Worm (Caenorhabditis elegans) whole organism, L4 larva: Measurements from ENCODE around the gene B0024.13.
A peak's percentile ranks its signal among the peaks of the same experiment; 100 is the strongest.

Experiments used
- D1046.2 ChIP-seq: fragments of 200-800 bp; sonication (Bioruptor generic); IDR thresholded peaks from 2 replicates; pipeline ENCODE4 v1.3.6; 2022; ENCODE audit warnings: missing genetic modification characterization, missing compliant biosample characterization
- F37D6.2 ChIP-seq: sonication (generic microtip); optimal IDR thresholded peaks from 2 replicates; lab custom pipeline; 2016; ENCODE audit warnings: mild to moderate bottlenecking, missing genetic modification characterization, missing compliant biosample characterization
- F49E8.2 ChIP-seq: sonication (generic microtip); optimal IDR thresholded peaks from 2 replicates; lab custom pipeline; 2016; ENCODE audit warnings: missing compliant biosample characterization, mild to moderate bottlenecking, missing genetic modification characterization, borderline replicate concordance
- R02D3.7 ChIP-seq: fragments of 150-350 bp; sonication (generic microtip); optimal IDR thresholded peaks from 3 replicates; lab custom pipeline; 2014; ENCODE audit warnings: missing biosample characterization, missing genetic modification characterization
- Y48G9A.11 ChIP-seq: fragments of 200-800 bp; sonication (Bioruptor generic); IDR thresholded peaks from 2 replicates; pipeline ENCODE4 v1.3.6; 2022; ENCODE audit warnings: missing genetic modification reagents, missing genetic modification characterization, missing compliant biosample characterization
- ZK337.2 ChIP-seq: fragments of 200-800 bp; sonication (Bioruptor generic); IDR thresholded peaks from 2 replicates; pipeline ENCODE4 v1.3.6; 2022; ENCODE audit warnings: missing genetic modification reagents, missing genetic modification characterization, missing compliant biosample characterization
- ceh-20 ChIP-seq: fragments of 200-800 bp; sonication (Bioruptor generic); IDR thresholded peaks from 2 replicates; pipeline ENCODE4 v1.3.6; 2022; ENCODE audit warnings: missing genetic modification reagents, missing genetic modification characterization, missing compliant biosample characterization
- ctbp-1 ChIP-seq: fragments of 200-800 bp; sonication (Bioruptor generic); IDR thresholded peaks from 2 replicates; pipeline ENCODE4 v1.3.6; 2022; ENCODE audit warnings: missing genetic modification reagents, missing genetic modification characterization, missing compliant biosample characterization
- daf-12 ChIP-seq: fragments of 150-350 bp; optimal IDR thresholded peaks from 2 replicates; lab custom pipeline; 2014; ENCODE audit warnings: missing biosample characterization, missing genetic modification reagents, missing genetic modification characterization
- daf-16 ChIP-seq, 3 experiments: sonication (generic microtip); optimal IDR thresholded peaks; 2 replicates each; lab custom pipeline; 2016 to 2017; ENCODE audit warnings: missing genetic modification characterization in 3 of 3, missing genetic modification reagents in 3 of 3, mild to moderate bottlenecking in 2 of 3, missing compliant biosample characterization in 2 of 3, missing biosample characterization in 1 of 3, moderate library complexity in 1 of 3
- daf-19 ChIP-seq: fragments of 200-800 bp; sonication (Bioruptor generic); conservative IDR thresholded peaks from 2 replicates; pipeline ENCODE4 v1.3.6; 2022; ENCODE audit warnings: missing genetic modification characterization, missing compliant biosample characterization
- daf-8 ChIP-seq: fragments of 200-800 bp; sonication (Bioruptor generic); IDR thresholded peaks from 2 replicates; pipeline ENCODE4 v1.3.6; 2022; ENCODE audit warnings: missing genetic modification characterization, missing compliant biosample characterization
- dmd-9 ChIP-seq: fragments of 200-800 bp; sonication (Bioruptor generic); IDR thresholded peaks from 2 replicates; pipeline ENCODE4 v1.3.6; 2022; ENCODE audit warnings: missing genetic modification reagents, missing genetic modification characterization, missing compliant biosample characterization
- dpl-1 ChIP-seq: fragments of 150-350 bp; optimal IDR thresholded peaks from 2 replicates; lab custom pipeline; 2014; ENCODE audit warnings: missing biosample characterization, missing genetic modification reagents, missing genetic modification characterization
- dve-1 ChIP-seq: sonication (generic microtip); optimal IDR thresholded peaks from 2 replicates; lab custom pipeline; 2017; ENCODE audit warnings: antibody characterized with exemption, mild to moderate bottlenecking, missing genetic modification characterization, missing compliant biosample characterization; ENCODE audit not compliant: insufficient read depth
- egl-27 ChIP-seq: sonication (generic microtip); optimal IDR thresholded peaks from 3 replicates; lab custom pipeline; 2017; ENCODE audit warnings: missing biosample characterization, missing genetic modification reagents, missing genetic modification characterization
- fkh-10 ChIP-seq: fragments of 150-350 bp; optimal IDR thresholded peaks from 2 replicates; lab custom pipeline; 2014; ENCODE audit warnings: missing biosample characterization, missing genetic modification reagents, missing genetic modification characterization
- hif-1 ChIP-seq, 2 experiments: sonication (generic microtip); optimal IDR thresholded peaks; 2 replicates each; lab custom pipeline; 2016 to 2017; ENCODE audit warnings: missing compliant biosample characterization in 2 of 2, missing genetic modification characterization in 2 of 2, missing genetic modification reagents in 2 of 2, missing genotype in 2 of 2, mild to moderate bottlenecking in 1 of 2
- hlh-11 ChIP-seq: fragments of 200-800 bp; sonication (Bioruptor generic); optimal IDR thresholded peaks from 2 replicates; lab custom pipeline; 2018; ENCODE audit warnings: mild to moderate bottlenecking, missing genetic modification characterization, missing compliant biosample characterization
- hmg-1.1 ChIP-seq: fragments of 200-800 bp; sonication (Bioruptor generic); IDR thresholded peaks from 2 replicates; pipeline ENCODE4 v1.3.6; 2022; ENCODE audit warnings: missing genetic modification reagents, missing genetic modification characterization, missing compliant biosample characterization
- lin-1 ChIP-seq: fragments of 200-800 bp; sonication (Bioruptor generic); IDR thresholded peaks from 2 replicates; pipeline ENCODE4 v1.3.6; 2022; ENCODE audit warnings: missing genetic modification reagents, missing genetic modification characterization, missing compliant biosample characterization
- lin-15B ChIP-seq: fragments of 150-350 bp; sonication (generic microtip); optimal IDR thresholded peaks from 3 replicates; lab custom pipeline; 2014; ENCODE audit warnings: missing biosample characterization, missing genetic modification characterization
- lin-38 ChIP-seq: fragments of 200-800 bp; sonication (Bioruptor generic); IDR thresholded peaks from 2 replicates; pipeline ENCODE4 v1.3.6; 2022; ENCODE audit warnings: missing genetic modification reagents, missing genetic modification characterization, missing compliant biosample characterization
- lir-3 ChIP-seq: sonication (generic microtip); optimal IDR thresholded peaks from 2 replicates; lab custom pipeline; 2016; ENCODE audit warnings: mild to moderate bottlenecking, missing genetic modification characterization, missing compliant biosample characterization
- lsy-2 ChIP-seq, 2 experiments: fragments of 150-350 bp in 1 of 2; sonication (generic microtip) in 1 of 2; optimal IDR thresholded peaks; 2 replicates each; lab custom pipeline; 2014 to 2017; ENCODE audit warnings: missing biosample characterization in 2 of 2, missing genetic modification characterization in 2 of 2
- madf-9 ChIP-seq: fragments of 200-800 bp; sonication (Bioruptor generic); conservative IDR thresholded peaks from 2 replicates; pipeline ENCODE4 v1.3.6; 2022; ENCODE audit warnings: missing genetic modification reagents, missing genetic modification characterization, missing compliant biosample characterization
- mdl-1 ChIP-seq, 2 experiments: fragments of 150-350 bp in 1 of 2; sonication (generic microtip) in 1 of 2; optimal IDR thresholded peaks; 2 replicates each; lab custom pipeline; 2014 to 2017; ENCODE audit warnings: missing biosample characterization in 2 of 2, missing genetic modification characterization in 2 of 2
- mes-2 ChIP-seq: sonication (generic microtip); optimal IDR thresholded peaks from 2 replicates; lab custom pipeline; 2016; ENCODE audit warnings: missing genotype, mild to moderate bottlenecking, missing genetic modification characterization, missing compliant biosample characterization; ENCODE audit not compliant: poor library complexity, severe bottlenecking
- mxl-2 ChIP-seq: fragments of 200-800 bp; sonication (Bioruptor generic); conservative IDR thresholded peaks from 2 replicates; pipeline ENCODE4 v1.3.6; 2022; ENCODE audit warnings: missing genetic modification reagents, missing genetic modification characterization, missing compliant biosample characterization
- nhr-10 ChIP-seq: fragments of 150-350 bp; optimal IDR thresholded peaks from 2 replicates; lab custom pipeline; 2014; ENCODE audit warnings: missing biosample characterization, missing genetic modification characterization
- nhr-11 ChIP-seq: fragments of 150-350 bp; optimal IDR thresholded peaks from 2 replicates; lab custom pipeline; 2014; ENCODE audit warnings: missing biosample characterization, missing genetic modification characterization
- nhr-42 ChIP-seq: fragments of 200-800 bp; sonication (Bioruptor generic); IDR thresholded peaks from 2 replicates; pipeline ENCODE4 v1.3.6; 2022; ENCODE audit warnings: missing genetic modification characterization, missing compliant biosample characterization
- nhr-48 ChIP-seq: sonication (generic microtip); optimal IDR thresholded peaks from 2 replicates; lab custom pipeline; 2016; ENCODE audit warnings: mild to moderate bottlenecking, missing genetic modification characterization, missing compliant biosample characterization
- nhr-6 ChIP-seq: fragments of 150-350 bp; optimal IDR thresholded peaks from 2 replicates; lab custom pipeline; 2014; ENCODE audit warnings: missing biosample characterization, missing genetic modification characterization
- php-3 ChIP-seq: fragments of 200-800 bp; sonication (Bioruptor generic); IDR thresholded peaks from 2 replicates; pipeline ENCODE4 v1.3.6; 2022; ENCODE audit warnings: missing genetic modification reagents, missing genetic modification characterization, missing compliant biosample characterization
- saeg-2 ChIP-seq: fragments of 200-800 bp; sonication (Bioruptor generic); IDR thresholded peaks from 2 replicates; pipeline ENCODE4 v1.3.6; 2022; ENCODE audit warnings: missing genetic modification reagents, missing genetic modification characterization, missing compliant biosample characterization
- set-16 ChIP-seq: fragments of 200-800 bp; sonication (Bioruptor generic); IDR thresholded peaks from 2 replicates; pipeline ENCODE4 v1.3.6; 2022; ENCODE audit warnings: missing genetic modification reagents, missing genetic modification characterization, missing compliant biosample characterization
- skn-1 ChIP-seq: fragments of 150-350 bp; optimal IDR thresholded peaks from 2 replicates; lab custom pipeline; 2014; ENCODE audit warnings: missing biosample characterization, missing genetic modification characterization
- spr-3 ChIP-seq: fragments of 200-800 bp; sonication (Bioruptor generic); optimal IDR thresholded peaks from 2 replicates; lab custom pipeline; 2018; ENCODE audit warnings: mild to moderate bottlenecking, missing genetic modification characterization, missing compliant biosample characterization
- vab-7 ChIP-seq: fragments of 200-800 bp; sonication (Bioruptor generic); IDR thresholded peaks from 2 replicates; pipeline ENCODE4 v1.3.6; 2022; ENCODE audit warnings: missing genetic modification reagents, missing genetic modification characterization, missing compliant biosample characterization
- zfp-3 ChIP-seq: fragments of 200-800 bp; sonication (Bioruptor generic); conservative IDR thresholded peaks from 2 replicates; pipeline ENCODE4 v1.3.6; 2022; ENCODE audit warnings: missing genetic modification reagents, missing genetic modification characterization, missing compliant biosample characterization
- ztf-11 ChIP-seq: fragments of 150-350 bp; optimal IDR thresholded peaks from 2 replicates; lab custom pipeline; 2014; ENCODE audit warnings: missing biosample characterization, missing genetic modification characterization

B0024.13 gene

ce11 chrV:10341905-10342328 lies 21.4 kb downstream of the B0024.13 start, which contains the start of gene K07C5.13 (continued):
- TF ChIP-seq F49E8.2 (tag; lab: Kevin White, UChicago), result peak; percentile 78
- peak; percentile 89 for TF ChIP-seq D1046.2 (GFP tag; lab: Robert Waterston, UW)
- peak in 1 of 2 experiments; percentile 21 for TF ChIP-seq lsy-2 (tag; optimal IDR thresholded peaks at IDR 0.05; lab: Kevin White, UChicago)
- peak; percentile 16 to 30 for TF ChIP-seq hif-1 (tag; optimal IDR thresholded peaks at IDR 0.05; lab: Kevin White, UChicago)
- TF ChIP-seq zfp-3 (GFP tag; lab: Robert Waterston, UW), result peak; percentile 93
- peak; percentile 92 for TF ChIP-seq lin-38
- peak; percentile 89 for TF ChIP-seq Y48G9A.11
- peak; percentile 84 for TF ChIP-seq madf-9
- TF ChIP-seq nhr-6 (tag; lab: Kevin White, UChicago), result peak; percentile 0
- peak; percentile 78 for TF ChIP-seq mes-2 (tag; lab: Kevin White, UChicago)
- peak; percentile 78 for TF ChIP-seq vab-7
- TF ChIP-seq daf-19 (GFP tag; lab: Robert Waterston, UW), result peak; percentile 72; the same call in 1 of the 2 replicates
- TF ChIP-seq set-16, result peak; percentile 63
- peak; percentile 47 for TF ChIP-seq dpl-1 (GFP tag; lab: Kevin White, UChicago)
- peak; percentile 54 for TF ChIP-seq spr-3
- TF ChIP-seq hlh-11, result peak; percentile 88
- peak; percentile 9 for TF ChIP-seq dve-1
- peak; percentile 92 for TF ChIP-seq nhr-42 (GFP tag; lab: Robert Waterston, UW)
- TF ChIP-seq php-3, result peak; percentile 91
- TF ChIP-seq, all 104 proteins: peak for 52; not testable (repeated sequence) for 52

ce11 chrV:10342904-10343303 lies 22.4 kb downstream of the B0024.13 start, which contains the start of gene K07C5.3:
Gene K07C5.3 (plus strand): TSS chrV:10343032.
- TF ChIP-seq vab-7, result peak; percentile 12; the same call in 1 of the 2 replicates
- TF ChIP-seq lin-38, result peak; percentile 27; the same call in 1 of the 2 replicates
- no peak for TF ChIP-seq lir-3 (tag; lab: Kevin White, UChicago)

ce11 chrV:10350054-10350453 lies 29.5 kb downstream of the B0024.13 start, which contains the start of gene K07C5.9:
Gene K07C5.9 (minus strand): TSS chrV:10350154.
- TF ChIP-seq skn-1 (tag; lab: Kevin White, UChicago), result no peak
- TF ChIP-seq lin-38, result 0 out of 2 replicates have a peak, but pooled peaks have one; percentile 10
- TF ChIP-seq lin-1 (GFP tag; lab: Robert Waterston, UW), result no peak
- no peak for TF ChIP-seq ctbp-1 (GFP tag; lab: Robert Waterston, UW)
- TF ChIP-seq mes-2 (tag; lab: Kevin White, UChicago), result peak; percentile 8
- TF ChIP-seq daf-16 (GFP tag; optimal IDR thresholded peaks at IDR 0.05; lab: Kevin White, UChicago), result no peak
- TF ChIP-seq daf-16 (tag; optimal IDR thresholded peaks at IDR 0.05; lab: Kevin White, UChicago), result peak; percentile 25

ce11 chrV:10352928-10353427 lies 32.5 kb downstream of the B0024.13 start, which contains the start of gene nol-56:
Gene nol-56 (minus strand): TSS chrV:10352978.
- TF ChIP-seq set-16, result no peak
- no peak for TF ChIP-seq madf-9
- no peak for TF ChIP-seq php-3
- peak; percentile 68 for TF ChIP-seq hmg-1.1
- TF ChIP-seq ztf-11, result no peak
- no peak for TF ChIP-seq skn-1 (tag; lab: Kevin White, UChicago)
- peak; percentile 10 to 58 for TF ChIP-seq hif-1 (tag; optimal IDR thresholded peaks at IDR 0.05; lab: Kevin White, UChicago)
- TF ChIP-seq fkh-10 (GFP tag; lab: Kevin White, UChicago), result no peak
- peak in 1 of 2 experiments; percentile 36 for TF ChIP-seq mdl-1 (tag; optimal IDR thresholded peaks at IDR 0.05; lab: Kevin White, UChicago)
- no peak for TF ChIP-seq mxl-2 (GFP tag; lab: Robert Waterston, UW)
- no peak for TF ChIP-seq lin-15B
- TF ChIP-seq saeg-2 (GFP tag; lab: Robert Waterston, UW), result no peak
- no peak for TF ChIP-seq egl-27 (tag; lab: Kevin White, UChicago)
- TF ChIP-seq dve-1, result peak; percentile 82
- TF ChIP-seq daf-8 (GFP tag; lab: Robert Waterston, UW), result no peak
- 0 out of 2 replicates have a peak, but pooled peaks have one; percentile 8 for TF ChIP-seq nhr-42 (GFP tag; lab: Robert Waterston, UW)
- TF ChIP-seq nhr-11, result peak; percentile 62
- 0 out of 2 replicates have a peak, but pooled peaks have one; percentile 57 for TF ChIP-seq dmd-9 (GFP tag; lab: Robert Waterston, UW)
- TF ChIP-seq ZK337.2, result peak; percentile 74; the same call in 1 of the 2 replicates
- TF ChIP-seq nhr-10 (tag; lab: Kevin White, UChicago), result no peak
- TF ChIP-seq R02D3.7, result no peak
- TF ChIP-seq ceh-20 (GFP tag; lab: Robert Waterston, UW), result no peak
- TF ChIP-seq nhr-48, result peak; percentile 27
- TF ChIP-seq daf-12, result no peak
- peak; percentile 47 for TF ChIP-seq F37D6.2 (tag; lab: Kevin White, UChicago)
- TF ChIP-seq Y48G9A.11, result no peak
